Worm (Caenorhabditis elegans) whole organism, L4/young adult: Measurements from ENCODE around the gene nhr-132.

ENCODE experiments used
- W03F9.2 ChIP-seq: fragments of 150-350 bp; optimal IDR thresholded peaks from 2 replicates; lab custom pipeline; 2014; ENCODE audit warnings: missing biosample characterization, missing genetic modification characterization
- him-1 ChIP-seq: sonication (generic microtip); optimal IDR thresholded peaks from 2 replicates; lab custom pipeline; 2016; ENCODE audit warnings: missing genotype, missing genetic modification reagents, missing genetic modification characterization, missing compliant biosample characterization

DNA sequence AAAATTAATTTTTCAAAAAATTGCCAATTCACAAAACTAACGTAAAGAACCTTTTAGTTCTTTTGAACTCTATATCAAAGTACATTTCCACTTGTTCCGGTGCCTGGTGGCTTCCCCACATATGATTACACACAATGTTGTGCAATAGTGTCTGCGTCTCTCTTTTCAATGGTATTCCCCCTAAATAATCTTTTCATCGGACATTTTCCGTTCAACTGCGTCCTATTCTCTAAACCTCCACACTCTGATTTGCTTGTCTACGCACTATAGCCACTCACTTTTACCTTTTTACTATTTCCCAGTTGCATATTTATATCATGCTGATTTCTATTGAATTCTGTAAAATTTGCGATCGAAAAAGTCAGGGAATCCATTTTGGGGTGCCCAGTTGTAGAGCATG is 2.2 kb upstream of the nhr-132 start, which contains the start of gene nhr-58:
- TF ChIP-seq him-1 (no peak), W03F9.2 (tag; lab: Kevin White, UChicago) (no peak)
